Fruit fly (Drosophila melanogaster): ENCODE results near the gene chif.

DNA sequence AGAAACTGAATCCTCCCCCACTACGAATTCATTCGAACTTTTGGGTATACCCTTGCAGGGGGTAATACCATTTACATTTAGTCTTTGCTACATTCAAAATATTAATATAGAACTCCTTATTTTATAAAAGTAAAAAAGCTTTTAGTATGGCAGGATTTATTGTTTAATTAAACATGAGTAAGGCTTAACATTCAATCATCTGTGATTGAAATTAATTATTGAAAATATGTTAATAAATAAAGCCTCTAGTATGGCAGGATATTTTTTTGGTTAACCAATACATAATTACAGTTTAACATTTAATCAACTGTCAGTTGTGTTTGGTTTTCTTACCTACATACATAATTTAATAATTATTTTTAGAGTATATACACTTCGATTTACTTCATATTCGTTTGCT, 22.3 kb upstream of the chif start:
- TF ChIP-seq Sox102F (GFP tag; optimal IDR thresholded peaks at IDR 0.05) (no peak), CG3919 (GFP tag; optimal IDR thresholded peaks at IDR 0.05) (no peak), acj6 (GFP tag; optimal IDR thresholded peaks at IDR 0.05) (no peak), Lpt (GFP tag; optimal IDR thresholded peaks at IDR 0.05) (no peak), CG16779 (tag; optimal IDR thresholded peaks at IDR 0.05) (no peak), Eip78C (GFP tag) (no peak), CG1621 (tag; optimal IDR thresholded peaks at IDR 0.05) (no peak), Blimp-1 (GFP tag; optimal IDR thresholded peaks at IDR 0.05) (no peak), Gug (GFP tag; IDR thresholded peaks at IDR 0.05) (no peak), CG7368 (GFP tag; optimal IDR thresholded peaks at IDR 0.05) (no peak), pdm3 (GFP tag; optimal IDR thresholded peaks at IDR 0.05) (no peak), salr (GFP tag; optimal IDR thresholded peaks at IDR 0.05) (no peak), dsx (GFP tag; optimal IDR thresholded peaks at IDR 0.05; ENCODE audit: poor library complexity, severe bottlenecking) (no peak)
